Worm (Caenorhabditis elegans) whole organism, L4/young adult: ENCODE measurements around the gene ZC374.2.
A peak's percentile ranks its signal among the peaks of the same experiment; 100 is the strongest.

Experiments used
- W03F9.2 ChIP-seq: fragments of 150-350 bp; optimal IDR thresholded peaks from 2 replicates; lab custom pipeline; 2014; ENCODE audit warnings: missing biosample characterization, missing genetic modification characterization
- dao-5 ChIP-seq: sonication (generic microtip); optimal IDR thresholded peaks from 2 replicates; lab custom pipeline; 2016; ENCODE audit warnings: missing genotype, missing genetic modification characterization, moderate library complexity, missing compliant biosample characterization
- him-1 ChIP-seq: sonication (generic microtip); optimal IDR thresholded peaks from 2 replicates; lab custom pipeline; 2016; ENCODE audit warnings: missing genotype, missing genetic modification reagents, missing genetic modification characterization, missing compliant biosample characterization

The ZC374.2 gene

DNA sequence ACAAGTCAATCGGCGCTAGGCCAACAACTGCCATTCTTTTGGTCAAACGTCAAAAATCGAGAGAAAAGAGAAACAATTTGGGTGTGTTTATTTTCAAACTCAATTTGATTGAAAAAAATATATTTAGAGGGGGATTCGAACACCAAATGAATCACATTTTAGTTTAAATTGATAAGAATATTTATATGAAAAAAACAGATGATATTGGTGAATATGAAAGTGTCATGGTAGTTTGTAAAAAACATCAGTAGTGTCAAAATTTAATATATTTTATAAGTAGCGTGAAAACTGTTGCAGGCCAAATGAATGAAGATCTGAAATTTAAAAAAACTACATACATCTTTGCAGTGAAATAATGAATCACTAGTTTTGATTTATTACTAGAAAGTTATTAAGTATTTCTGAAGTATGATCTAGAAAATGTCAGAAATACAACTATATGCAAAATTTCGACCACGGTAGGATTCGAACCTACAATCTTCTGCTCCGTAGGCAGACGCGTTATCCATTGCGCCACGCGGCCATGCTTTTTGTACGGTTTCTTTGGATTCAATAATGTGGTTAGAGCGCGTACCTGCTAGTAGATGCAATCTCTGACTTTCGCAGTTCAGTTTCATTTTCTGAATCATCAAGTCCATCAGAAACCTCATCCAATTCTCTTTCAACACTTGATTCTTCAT lies 29.1 kb downstream of the ZC374.2 start, which contains the start of gene F19C6.4:
Gene F19C6.4, minus strand, starts transcription at position 51 of the 680 bp plus-strand sequence.
- no peak for TF ChIP-seq dao-5 (tag; lab: Kevin White, UChicago)
- no peak for TF ChIP-seq him-1 (tag; lab: Kevin White, UChicago)
- TF ChIP-seq W03F9.2 (tag; lab: Kevin White, UChicago), result no peak

DNA sequence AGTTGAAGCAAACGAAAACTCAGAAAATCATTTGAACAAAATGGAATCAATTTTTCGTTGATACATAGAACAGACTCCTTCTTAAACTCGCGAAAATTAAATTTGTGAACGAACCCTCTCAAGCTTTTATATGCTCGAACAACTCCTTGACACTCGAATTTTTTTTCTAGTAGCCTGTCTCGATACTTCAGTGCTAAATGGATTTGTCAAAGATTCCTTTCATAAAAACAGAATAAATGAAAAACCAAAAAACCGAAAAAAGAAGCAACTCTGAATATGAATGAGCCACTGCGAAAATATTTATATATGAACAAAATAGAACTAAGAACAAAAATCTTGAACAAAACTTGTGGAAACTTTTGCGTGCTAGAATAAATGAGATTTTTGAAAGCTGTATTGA lies 37.2 kb downstream of the ZC374.2 start:
- TF ChIP-seq W03F9.2 (tag; lab: Kevin White, UChicago) (no peak), him-1 (tag; lab: Kevin White, UChicago) (no peak), dao-5 (tag; lab: Kevin White, UChicago) (no peak)

DNA sequence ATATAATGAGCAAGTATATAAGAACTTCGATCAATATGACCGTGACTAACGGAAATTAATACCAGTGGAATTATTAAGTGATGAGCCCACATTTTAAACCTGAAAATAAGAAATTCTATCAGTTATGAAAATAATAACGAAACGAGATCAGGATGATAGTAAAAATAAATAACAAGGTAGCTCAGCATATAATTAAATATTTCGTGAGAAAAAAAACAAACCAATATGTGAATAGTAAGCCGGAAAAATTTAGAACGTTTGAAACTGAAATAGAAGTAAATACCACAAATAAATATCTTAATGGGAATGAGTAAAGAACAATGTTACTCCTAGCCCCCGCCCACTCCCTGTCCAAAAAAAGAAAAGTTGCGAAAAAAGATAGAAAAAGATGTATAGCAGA lies 38.6 kb downstream of the ZC374.2 start, which contains the start of gene F19C6.3:
Gene F19C6.3, minus strand, starts transcription at position 101 of the 400 bp plus-strand sequence.
- no peak for TF ChIP-seq him-1 (tag; lab: Kevin White, UChicago)
- TF ChIP-seq dao-5 (tag; lab: Kevin White, UChicago), result no peak

DNA sequence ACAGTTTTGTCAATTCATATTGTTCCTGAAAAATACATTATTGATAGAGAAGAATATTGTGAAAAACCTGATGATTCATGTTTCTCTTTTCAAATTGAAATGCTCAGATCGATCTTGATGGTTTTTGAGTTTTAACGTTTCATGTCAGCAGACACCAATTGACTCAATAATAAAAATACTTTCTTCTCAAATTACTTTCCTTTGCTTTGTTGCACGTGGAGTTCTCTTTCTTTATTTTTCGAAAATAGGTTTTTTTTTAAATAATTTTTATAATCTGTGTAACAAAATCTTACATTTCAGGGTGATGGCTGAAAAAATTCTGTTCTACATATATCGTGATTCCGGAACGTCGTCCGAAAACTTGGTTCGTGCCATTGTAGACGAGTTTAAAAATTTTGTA lies 46.6 kb downstream of the ZC374.2 start, which contains the start of gene F19C6.2:
Gene F19C6.2, plus strand, starts transcription at position 301 of the 400 bp plus-strand sequence.
- TF ChIP-seq W03F9.2 (tag; lab: Kevin White, UChicago) (no peak), dao-5 (tag; lab: Kevin White, UChicago) (no peak), him-1 (tag; lab: Kevin White, UChicago) (no peak)

DNA sequence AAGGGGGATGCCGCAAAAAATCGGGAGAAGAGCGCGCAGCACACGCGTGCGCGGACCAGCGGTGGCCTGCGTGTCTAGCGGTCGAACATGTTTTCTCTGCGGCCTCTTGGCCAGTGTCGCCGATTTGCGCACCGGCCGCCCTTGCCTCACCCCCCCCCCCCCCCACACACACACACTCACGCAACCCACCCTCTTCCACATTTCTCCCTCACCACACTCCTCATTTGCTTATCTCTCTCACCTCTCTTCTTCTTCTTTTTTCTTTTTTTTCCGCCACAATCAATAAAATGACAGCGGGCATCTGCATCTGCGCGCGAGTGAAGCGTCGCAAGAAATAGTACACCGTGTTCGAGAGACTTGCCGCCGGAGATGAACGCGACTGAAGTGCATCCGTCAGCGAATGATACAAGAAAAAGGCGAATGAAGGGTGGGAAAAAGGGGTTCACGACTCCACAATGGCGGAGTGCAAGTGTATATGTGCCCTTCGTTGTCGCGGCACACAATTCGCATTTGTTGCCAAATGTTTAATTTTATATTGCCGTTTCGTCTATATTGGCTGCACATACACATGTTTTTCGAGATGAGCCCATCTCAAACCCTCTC lies 47.5 kb downstream of the ZC374.2 start:
- TF ChIP-seq W03F9.2 (tag; lab: Kevin White, UChicago), result peak; percentile 39
- TF ChIP-seq dao-5 (tag; lab: Kevin White, UChicago), result no peak
- TF ChIP-seq him-1 (tag; lab: Kevin White, UChicago), result peak; percentile 70

DNA sequence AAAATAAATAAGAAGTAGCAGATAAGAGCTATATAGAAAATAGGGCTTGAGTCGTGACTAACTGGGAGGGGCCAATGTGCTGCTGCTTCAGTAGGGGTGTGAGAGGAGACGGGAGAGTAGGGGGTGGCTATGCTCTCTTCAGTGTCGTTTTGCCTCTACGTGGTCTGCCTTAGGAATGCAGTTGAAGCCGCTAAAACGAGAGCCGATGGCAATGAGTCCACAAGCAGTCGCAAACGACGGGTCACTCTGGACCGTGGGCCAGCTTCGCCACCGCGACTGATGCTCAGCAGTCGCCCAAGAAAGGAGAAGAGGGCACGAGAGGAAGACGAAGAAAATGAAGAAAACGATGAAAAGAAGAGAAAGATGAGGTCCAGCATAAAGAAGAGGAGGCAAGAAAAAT lies 48.0 kb downstream of the ZC374.2 start, which contains the start of gene grk-1:
Gene grk-1, minus strand, starts transcription at position 17 of the 400 bp plus-strand sequence.
- TF ChIP-seq W03F9.2 (tag; lab: Kevin White, UChicago) (no peak), him-1 (tag; lab: Kevin White, UChicago) (no peak), dao-5 (tag; lab: Kevin White, UChicago) (no peak)

DNA sequence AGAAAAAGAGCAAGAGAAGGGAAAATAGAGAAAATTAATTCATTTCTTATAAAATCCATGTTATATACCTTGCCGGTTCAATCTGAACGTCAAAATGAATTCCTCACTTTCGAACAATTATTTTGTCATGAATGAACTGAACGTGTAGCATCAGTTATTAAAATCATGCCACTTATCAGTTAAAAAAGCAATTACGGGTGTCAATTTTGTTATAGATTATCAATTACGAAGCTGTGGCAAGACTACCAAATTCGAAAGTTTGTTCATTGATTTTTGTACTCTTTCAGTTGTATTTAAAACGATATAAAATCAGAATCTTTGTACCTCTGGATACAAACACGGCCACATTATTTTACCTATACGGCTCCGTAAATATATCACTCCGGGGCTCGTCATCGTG lies 49.9 kb downstream of the ZC374.2 start:
- no peak for TF ChIP-seq W03F9.2 (tag; lab: Kevin White, UChicago)
- TF ChIP-seq him-1 (tag; lab: Kevin White, UChicago), result no peak
- no peak for TF ChIP-seq dao-5 (tag; lab: Kevin White, UChicago)

DNA sequence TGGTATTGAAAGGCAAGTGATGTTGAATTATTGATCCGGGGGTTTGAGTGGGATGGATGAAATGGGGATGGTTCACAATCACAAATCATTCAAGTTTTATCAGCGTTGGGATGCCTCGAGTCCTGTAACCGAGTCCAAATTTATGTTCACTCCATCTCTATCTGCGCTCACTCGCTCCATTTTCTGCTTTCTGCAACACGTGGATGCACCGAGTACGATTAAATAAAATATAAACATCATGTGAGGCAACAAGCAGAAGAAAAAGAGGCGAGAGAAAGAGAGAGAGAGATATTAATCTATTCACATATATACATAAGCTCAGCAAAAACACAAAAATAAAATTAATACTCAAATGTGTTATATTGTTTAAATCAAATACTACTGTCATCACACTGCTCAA lies 54.1 kb downstream of the ZC374.2 start:
- TF ChIP-seq dao-5 (tag; lab: Kevin White, UChicago) (no peak), him-1 (tag; lab: Kevin White, UChicago) (no peak), W03F9.2 (tag; lab: Kevin White, UChicago) (no peak)

DNA sequence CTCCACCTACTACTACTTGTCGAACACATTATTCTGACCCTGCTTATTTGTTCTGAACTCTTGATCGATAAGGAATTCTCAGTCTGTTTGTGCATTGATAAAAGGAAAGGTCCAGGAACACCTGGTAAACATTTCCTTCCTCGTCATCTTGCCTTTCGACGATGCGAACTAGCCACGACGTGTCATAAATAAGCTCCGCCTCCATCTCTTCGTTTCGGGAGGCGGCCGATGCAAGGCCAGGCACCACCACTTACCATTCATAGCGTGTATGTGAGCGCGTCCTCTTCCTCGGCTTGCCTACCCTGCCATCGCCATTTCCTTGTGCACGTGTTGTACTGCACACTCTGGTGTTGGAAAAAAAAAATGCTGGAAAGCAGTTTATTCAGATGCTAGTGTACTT lies 58.3 kb downstream of the ZC374.2 start:
- TF ChIP-seq dao-5 (tag; lab: Kevin White, UChicago), result no peak
- TF ChIP-seq him-1 (tag; lab: Kevin White, UChicago), result no peak
- no peak for TF ChIP-seq W03F9.2 (tag; lab: Kevin White, UChicago)

DNA sequence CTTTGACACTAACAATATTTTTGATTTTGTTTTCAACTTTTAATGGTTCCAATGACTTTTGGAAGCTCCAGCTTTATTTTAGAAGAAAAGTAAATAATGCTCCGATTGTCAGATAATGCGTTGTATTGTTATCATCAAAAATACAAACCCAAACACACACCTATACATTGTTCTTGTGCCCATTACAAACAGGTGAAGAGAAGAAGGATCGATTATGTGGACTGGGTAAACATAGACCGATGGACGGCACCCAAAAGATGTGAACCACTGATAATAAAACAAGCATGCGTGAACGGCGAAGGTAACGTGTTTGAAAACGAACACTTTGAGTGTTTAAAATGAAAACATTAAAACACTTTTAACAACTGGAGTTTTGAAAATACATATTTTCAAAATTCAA lies 60.1 kb downstream of the ZC374.2 start:
- TF ChIP-seq W03F9.2 (tag; lab: Kevin White, UChicago) (no peak), him-1 (tag; lab: Kevin White, UChicago) (no peak), dao-5 (tag; lab: Kevin White, UChicago) (no peak)

DNA sequence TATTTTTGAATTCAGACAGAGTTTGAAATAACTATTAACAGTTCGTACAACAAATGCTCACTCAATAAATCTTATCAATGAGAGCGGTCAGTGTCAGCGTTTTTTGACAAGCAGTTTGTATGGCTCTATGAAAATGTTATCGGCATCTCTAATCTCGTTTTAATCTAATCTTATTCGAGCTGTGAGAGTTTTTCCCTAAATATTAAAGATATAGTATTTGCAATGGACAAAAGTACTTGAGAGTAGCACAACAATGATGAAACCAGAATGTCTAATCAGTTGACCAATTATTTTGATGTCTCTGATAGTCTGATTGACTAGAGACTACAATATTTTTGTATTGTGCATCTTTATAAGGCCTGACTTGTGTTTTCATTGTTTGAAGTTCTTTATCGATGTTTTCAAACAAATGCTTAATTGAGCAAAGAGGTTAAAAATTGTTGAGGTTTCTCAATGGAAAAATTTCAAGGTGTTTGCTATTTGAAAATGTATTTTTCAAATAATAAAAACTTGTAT lies 62.3 kb downstream of the ZC374.2 start, which contains the start of gene F19C6.5:
Gene F19C6.5, minus strand, starts transcription at position 51 of the 516 bp plus-strand sequence.
- TF ChIP-seq dao-5 (tag; lab: Kevin White, UChicago) (no peak), W03F9.2 (tag; lab: Kevin White, UChicago) (no peak), him-1 (tag; lab: Kevin White, UChicago) (no peak)
